Worm (Caenorhabditis elegans) whole organism, L1 larva: ENCODE results near the gene ZK896.1.

Source experiments
- mdl-1 ChIP-seq, 2 experiments: fragments of 150-350 bp; optimal IDR thresholded peaks; 2 replicates each; lab custom pipeline; 2014 to 2017; ENCODE audit warnings: missing biosample characterization in 2 of 2, missing genetic modification characterization in 2 of 2, inconsistent platforms in 1 of 2
- nhr-28 ChIP-seq: fragments of 150-350 bp; optimal IDR thresholded peaks from 2 replicates; lab custom pipeline; 2014; ENCODE audit warnings: missing biosample characterization, missing genetic modification characterization

- TF ChIP-seq nhr-28 (tag; lab: Kevin White, UChicago) (no peak), mdl-1 (tag; optimal IDR thresholded peaks at IDR 0.05; lab: Kevin White, UChicago) (no peak)
Measured at ce11 chrIV:12901602-12902001, 26.4 kb upstream of the ZK896.1 start.
